Worm (Caenorhabditis elegans) whole organism, midembryonic: Measurements from ENCODE around the gene Y37H2A.14.

Source experiments
- T22C8.4 ChIP-seq: fragments of 200-800 bp; sonication (Bioruptor generic); IDR thresholded peaks from 2 replicates; pipeline ENCODE4 v1.3.6; 2022; ENCODE audit warnings: missing genetic modification characterization, missing compliant biosample characterization
- cog-1 ChIP-seq: sonication (generic microtip); optimal IDR thresholded peaks from 2 replicates; lab custom pipeline; 2016; ENCODE audit warnings: missing genetic modification characterization, missing compliant biosample characterization
- flt-1 ChIP-seq: fragments of 200-800 bp; sonication (Bioruptor generic); IDR thresholded peaks from 2 replicates; pipeline ENCODE4 v1.3.6; 2022; ENCODE audit warnings: missing genetic modification characterization, missing compliant biosample characterization
- klf-2 ChIP-seq: fragments of 200-800 bp; sonication (Bioruptor generic); conservative IDR thresholded peaks from 2 replicates; pipeline ENCODE4 v1.3.6; 2022; ENCODE audit warnings: missing genetic modification reagents, missing genetic modification characterization, missing compliant biosample characterization
- med-1 ChIP-seq: sonication (generic microtip); optimal IDR thresholded peaks from 2 replicates; lab custom pipeline; 2017; ENCODE audit warnings: missing genetic modification characterization, mild to moderate bottlenecking, missing compliant biosample characterization, antibody characterized with exemption, missing genetic modification reagents; ENCODE audit not compliant: insufficient read depth

DNA sequence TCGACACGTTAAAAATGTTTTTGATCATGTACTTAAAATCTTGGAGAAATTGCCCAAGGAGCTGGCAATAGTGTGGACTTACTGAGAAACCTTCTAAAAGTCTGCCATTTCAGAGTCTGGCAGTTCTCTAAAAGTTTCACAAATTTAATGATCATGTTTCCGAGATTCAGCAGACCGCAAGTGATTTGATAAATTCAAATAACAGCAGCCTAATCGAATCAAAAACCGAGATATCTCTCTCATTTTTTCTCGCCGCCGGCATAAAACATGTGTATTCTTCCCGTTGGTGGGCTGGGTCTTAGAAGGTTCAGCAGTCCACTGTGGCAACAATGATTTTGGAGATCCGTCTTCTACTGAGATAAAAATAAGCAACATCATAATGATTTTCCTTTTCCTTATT is 45.6 kb downstream of the Y37H2A.14 start, which contains the start of gene clec-246:
- TF ChIP-seq T22C8.4 (GFP tag; lab: Robert Waterston, UW) (no peak), flt-1 (GFP tag; lab: Robert Waterston, UW) (no peak), med-1 (GFP tag; lab: Kevin White, UChicago) (no peak), cog-1 (no peak), klf-2 (GFP tag; lab: Robert Waterston, UW) (no peak)
